Fruit fly (Drosophila melanogaster) whole organism, embryonic: Measurements from ENCODE around the gene mmd.

Experiments
- Adf1 ChIP-seq: fragments of 200-800 bp; sonication (Bioruptor generic); IDR thresholded peaks from 2 replicates; pipeline ENCODE4 v1.3.6; 2022; ENCODE audit warnings: missing biosample characterization, missing genetic modification characterization
- Asciz ChIP-seq: fragments of 200-800 bp; sonication (Bioruptor generic); optimal IDR thresholded peaks from 2 replicates; lab custom pipeline; 2017; ENCODE audit warnings: missing biosample characterization, mild to moderate bottlenecking, missing genetic modification characterization, missing genetic modification reagents
- B-H2 ChIP-seq: fragments of 200-800 bp; sonication (Bioruptor generic); optimal IDR thresholded peaks from 2 replicates; lab custom pipeline; 2018; ENCODE audit warnings: missing biosample characterization, mild to moderate bottlenecking, missing genetic modification characterization
- CG10979 ChIP-seq: fragments of 200-800 bp; sonication (Bioruptor generic); optimal IDR thresholded peaks from 2 replicates; lab custom pipeline; 2018; ENCODE audit warnings: missing biosample characterization, mild to moderate bottlenecking, missing genetic modification characterization, moderate library complexity
- CG11695 ChIP-seq: fragments of 200-800 bp; sonication (Bioruptor generic); IDR thresholded peaks from 3 replicates; pipeline ENCODE4 v1.3.6; 2022; ENCODE audit warnings: missing biosample characterization, missing genetic modification characterization
- CG13296 ChIP-seq: fragments of 200-800 bp; sonication (Bioruptor generic); optimal IDR thresholded peaks from 3 replicates; lab custom pipeline; 2018; ENCODE audit warnings: missing biosample characterization, mild to moderate bottlenecking, missing genetic modification characterization
- CG13624 ChIP-seq: fragments of 200-800 bp; sonication (Bioruptor generic); optimal IDR thresholded peaks from 2 replicates; lab custom pipeline; 2016; ENCODE audit warnings: missing biosample characterization, missing genetic modification characterization
- CG15011 ChIP-seq: fragments of 200-800 bp; sonication (Bioruptor generic); optimal IDR thresholded peaks from 3 replicates; lab custom pipeline; 2018; ENCODE audit warnings: missing biosample characterization, mild to moderate bottlenecking, missing genetic modification characterization
- CG16779 ChIP-seq: fragments of 200-800 bp; sonication (Bioruptor generic); IDR thresholded peaks from 2 replicates; pipeline ENCODE4 v1.3.6; 2022; ENCODE audit warnings: missing biosample characterization, missing genetic modification characterization
- CG16813 ChIP-seq: fragments of 200-800 bp; sonication (Bioruptor generic); IDR thresholded peaks from 3 replicates; pipeline ENCODE4 v1.3.6; 2022; ENCODE audit warnings: missing biosample characterization, missing genetic modification characterization; ENCODE audit not compliant: partially characterized antibody
- CG17912 ChIP-seq: fragments of 200-800 bp; sonication (Bioruptor generic); optimal IDR thresholded peaks from 2 replicates; lab custom pipeline; 2018; ENCODE audit warnings: missing biosample characterization, mild to moderate bottlenecking, missing genetic modification characterization
- CG18476 ChIP-seq: fragments of 200-800 bp; sonication (Bioruptor generic); optimal IDR thresholded peaks from 2 replicates; lab custom pipeline; 2016; ENCODE audit warnings: missing biosample characterization, mild to moderate bottlenecking, missing genetic modification characterization
- CG2875 ChIP-seq: fragments of 200-800 bp; sonication (Bioruptor generic); optimal IDR thresholded peaks from 2 replicates; lab custom pipeline; 2017; ENCODE audit warnings: missing biosample characterization, mild to moderate bottlenecking, missing genetic modification characterization, missing genetic modification reagents
- CG34224 ChIP-seq: fragments of 200-800 bp; sonication (Bioruptor generic); IDR thresholded peaks from 3 replicates; pipeline ENCODE4 v1.3.6; 2022; ENCODE audit warnings: missing biosample characterization, missing genetic modification characterization; ENCODE audit not compliant: partially characterized antibody
- CG42726 ChIP-seq: fragments of 200-800 bp; sonication (Bioruptor generic); IDR thresholded peaks from 2 replicates; pipeline ENCODE4 v1.3.6; 2022; ENCODE audit warnings: missing biosample characterization, missing genetic modification characterization; ENCODE audit not compliant: partially characterized antibody
- CG6175 ChIP-seq: fragments of 200-800 bp; sonication (Bioruptor generic); IDR thresholded peaks from 3 replicates; pipeline ENCODE4 v1.3.6; 2022; ENCODE audit warnings: missing biosample characterization, missing genetic modification characterization
- CG6854 ChIP-seq: fragments of 200-800 bp; sonication (Bioruptor generic); optimal IDR thresholded peaks from 3 replicates; lab custom pipeline; 2017; ENCODE audit warnings: missing biosample characterization, mild to moderate bottlenecking, missing genetic modification characterization
- CG7271 ChIP-seq: fragments of 200-800 bp; sonication (Bioruptor generic); optimal IDR thresholded peaks from 2 replicates; lab custom pipeline; 2018; ENCODE audit warnings: missing biosample characterization, mild to moderate bottlenecking, missing genetic modification characterization, moderate library complexity
- CG7357 ChIP-seq: fragments of 200-800 bp; sonication (Bioruptor generic); IDR thresholded peaks from 3 replicates; pipeline ENCODE4 v1.3.6; 2022; ENCODE audit warnings: missing biosample characterization, missing genetic modification characterization
- CG7786 ChIP-seq: fragments of 200-800 bp; sonication (Bioruptor generic); optimal IDR thresholded peaks from 2 replicates; lab custom pipeline; 2016; ENCODE audit warnings: missing biosample characterization, missing genetic modification characterization
- CG7963 ChIP-seq: fragments of 200-800 bp; sonication (Bioruptor generic); IDR thresholded peaks from 3 replicates; pipeline ENCODE4 v1.3.6; 2022; ENCODE audit warnings: missing biosample characterization, missing genetic modification characterization; ENCODE audit not compliant: partially characterized antibody
- CkIIα-i1 ChIP-seq: fragments of 200-800 bp; sonication (Bioruptor generic); IDR thresholded peaks from 2 replicates; pipeline ENCODE4 v1.3.6; 2022; ENCODE audit warnings: missing biosample characterization, missing genetic modification characterization
- Dfd ChIP-seq, 2 experiments: fragments of >200 bp; optimal IDR thresholded peaks; 2 replicates each; lab custom pipeline; 2017; ENCODE audit warnings: missing biosample characterization in 2 of 2, missing genetic modification characterization in 2 of 2
- HLH4C ChIP-seq: fragments of 200-800 bp; sonication (Bioruptor generic); IDR thresholded peaks from 3 replicates; pipeline ENCODE4 v1.3.6; 2022; ENCODE audit warnings: missing biosample characterization, missing genetic modification characterization; ENCODE audit not compliant: partially characterized antibody
- Hey ChIP-seq: fragments of 200-800 bp; sonication (Bioruptor generic); optimal IDR thresholded peaks from 3 replicates; lab custom pipeline; 2018; ENCODE audit warnings: missing biosample characterization, mild to moderate bottlenecking, missing genetic modification characterization
- MBD-R2 ChIP-seq: fragments of 200-800 bp; sonication (Bioruptor generic); IDR thresholded peaks from 2 replicates; pipeline ENCODE4 v1.3.6; 2022; ENCODE audit warnings: missing biosample characterization, missing genetic modification characterization
- Max ChIP-seq: fragments of 200-800 bp; sonication (Bioruptor generic); optimal IDR thresholded peaks from 2 replicates; lab custom pipeline; 2016; ENCODE audit warnings: missing biosample characterization, mild to moderate bottlenecking, missing genetic modification characterization
- Oaz ChIP-seq: fragments of 200-800 bp; sonication (Bioruptor generic); IDR thresholded peaks from 2 replicates; pipeline ENCODE4 v1.3.6; 2022; ENCODE audit warnings: missing biosample characterization, missing genetic modification characterization
- Rfx ChIP-seq: fragments of 200-800 bp; sonication (Bioruptor generic); IDR thresholded peaks from 2 replicates; pipeline ENCODE4 v1.3.6; 2022; ENCODE audit warnings: missing biosample characterization, missing genetic modification characterization
- Sox100B ChIP-seq: fragments of 200-800 bp; sonication (Bioruptor generic); optimal IDR thresholded peaks from 3 replicates; lab custom pipeline; 2018; ENCODE audit warnings: missing biosample characterization, mild to moderate bottlenecking, missing genetic modification characterization
- YL-1 ChIP-seq: fragments of 200-800 bp; sonication (Bioruptor generic); optimal IDR thresholded peaks from 3 replicates; lab custom pipeline; 2017; ENCODE audit warnings: missing biosample characterization, mild to moderate bottlenecking, missing genetic modification characterization
- ac ChIP-seq: fragments of 200-800 bp; sonication (Bioruptor generic); optimal IDR thresholded peaks from 3 replicates; lab custom pipeline; 2017; ENCODE audit warnings: missing biosample characterization, mild to moderate bottlenecking, missing genetic modification characterization
- ap ChIP-seq: fragments of 200-800 bp; sonication (Bioruptor generic); IDR thresholded peaks from 2 replicates; pipeline ENCODE4 v1.3.6; 2022; ENCODE audit warnings: missing biosample characterization, missing genetic modification characterization
- bbx ChIP-seq: fragments of 200-800 bp; sonication (Bioruptor generic); IDR thresholded peaks from 2 replicates; pipeline ENCODE4 v1.3.6; 2022; ENCODE audit warnings: missing biosample characterization, missing genetic modification characterization; ENCODE audit not compliant: partially characterized antibody
- chm ChIP-seq: fragments of 200-800 bp; sonication (Bioruptor generic); IDR thresholded peaks from 2 replicates; pipeline ENCODE4 v1.3.6; 2022; ENCODE audit warnings: missing biosample characterization, missing genetic modification characterization
- corto ChIP-seq: fragments of 200-800 bp; sonication (Bioruptor generic); optimal IDR thresholded peaks from 2 replicates; lab custom pipeline; 2016; ENCODE audit warnings: missing biosample characterization, mild to moderate bottlenecking, missing genetic modification characterization, moderate library complexity
- crp ChIP-seq, 2 experiments: fragments of 200-800 bp; sonication (Bioruptor generic); optimal IDR thresholded peaks; 2 replicates in 1 of 2; 3 replicates in 1 of 2; lab custom pipeline; 2017; ENCODE audit warnings: missing biosample characterization in 2 of 2, missing genetic modification characterization in 2 of 2, mild to moderate bottlenecking in 1 of 2, moderate library complexity in 1 of 2
- en ChIP-seq: fragments of 200-800 bp; sonication (Bioruptor generic); optimal IDR thresholded peaks from 2 replicates; lab custom pipeline; 2016; ENCODE audit warnings: missing biosample characterization, missing genetic modification characterization
- fru ChIP-seq: fragments of >200 bp; optimal IDR thresholded peaks from 2 replicates; lab custom pipeline; 2017
- her ChIP-seq: fragments of 200-800 bp; sonication (Bioruptor generic); optimal IDR thresholded peaks from 2 replicates; lab custom pipeline; 2016; ENCODE audit warnings: missing biosample characterization, missing genetic modification characterization
- hkb ChIP-seq, 2 experiments: fragments of 200-800 bp in 1 of 2; fragments of >200 bp in 1 of 2; sonication (Bioruptor generic) in 1 of 2; IDR thresholded peaks in 1 of 2; optimal IDR thresholded peaks in 1 of 2; 2 replicates each; pipeline versions ENCODE4 v1.3.6 to Lab custom; 2017 to 2022; ENCODE audit warnings: missing biosample characterization in 1 of 2, missing genetic modification characterization in 1 of 2
- kay ChIP-seq: fragments of 200-800 bp; sonication (Bioruptor generic); optimal IDR thresholded peaks from 2 replicates; lab custom pipeline; 2016; ENCODE audit warnings: missing biosample characterization, missing genetic modification characterization
- kni ChIP-seq: fragments of 200-800 bp; sonication (Bioruptor generic); optimal IDR thresholded peaks from 3 replicates; lab custom pipeline; 2017; ENCODE audit warnings: mild to moderate bottlenecking, missing biosample characterization, missing genetic modification reagents, missing genetic modification characterization
- psq ChIP-seq: fragments of 200-800 bp; sonication (Bioruptor generic); optimal IDR thresholded peaks from 2 replicates; lab custom pipeline; 2017; ENCODE audit warnings: missing biosample characterization, missing genetic modification characterization
- row ChIP-seq: fragments of 200-800 bp; sonication (Bioruptor generic); IDR thresholded peaks from 3 replicates; pipeline ENCODE4 v1.3.6; 2022; ENCODE audit warnings: missing biosample characterization, missing genetic modification characterization
- stwl ChIP-seq: fragments of 200-800 bp; sonication (Bioruptor generic); optimal IDR thresholded peaks from 3 replicates; lab custom pipeline; 2018; ENCODE audit warnings: missing biosample characterization, mild to moderate bottlenecking, missing genetic modification characterization, moderate library complexity
- tgo ChIP-seq: fragments of 200-800 bp; sonication (Bioruptor generic); IDR thresholded peaks from 3 replicates; pipeline ENCODE4 v1.3.6; 2022; ENCODE audit warnings: missing biosample characterization, missing genetic modification characterization
- tup ChIP-seq: fragments of 200-800 bp; sonication (Bioruptor generic); optimal IDR thresholded peaks from 2 replicates; lab custom pipeline; 2016; ENCODE audit warnings: missing biosample characterization, mild to moderate bottlenecking, missing genetic modification characterization, moderate library complexity
- zen2 ChIP-seq: fragments of 200-800 bp; sonication (Bioruptor generic); IDR thresholded peaks from 3 replicates; pipeline ENCODE4 v1.3.6; 2022; ENCODE audit warnings: missing biosample characterization, missing genetic modification characterization; ENCODE audit not compliant: partially characterized antibody

mmd gene

dm6 chrX:15933504-15934225 is 39.3 kb downstream of the mmd start, which contains the start of gene Ranbp16 (continued):
- TF ChIP-seq CG34224 (GFP tag; lab: Robert Waterston, UW) (no peak), CG17912 (GFP tag; lab: Kevin White, UChicago) (no peak), CG11695 (GFP tag; lab: Robert Waterston, UW) (no peak), CG13296 (GFP tag; lab: Kevin White, UChicago) (no peak), Asciz (no peak), Dfd (GFP tag; optimal IDR thresholded peaks at IDR 0.05; lab: Kevin White, UChicago) (no peak), corto (GFP tag; lab: Kevin White, UChicago) (no peak), CG10979 (no peak), chm (no peak), YL-1 (GFP tag; lab: Kevin White, UChicago) (no peak), CG18476 (GFP tag; lab: Kevin White, UChicago) (no peak), B-H2 (GFP tag; lab: Kevin White, UChicago) (no peak), CG15011 (GFP tag; lab: Kevin White, UChicago) (no peak), bbx (peak; percentile 8; the same call in 1 of the 2 replicates), Max (no peak), ap (GFP tag; lab: Robert Waterston, UW) (no peak), CG6175 (GFP tag; lab: Robert Waterston, UW) (no peak), CG6854 (GFP tag; lab: Kevin White, UChicago) (no peak), ac (no peak), MBD-R2 (GFP tag; lab: Robert Waterston, UW) (peak; percentile 62), crp (GFP tag; optimal IDR thresholded peaks at IDR 0.05; lab: Kevin White, UChicago) (no peak), CG7357 (peak; percentile 76), Hey (tag; lab: Kevin White, UChicago) (no peak), en (GFP tag; lab: Kevin White, UChicago) (no peak), fru (lab: Kevin White, UChicago) (no peak), Rfx (GFP tag; lab: Robert Waterston, UW) (no peak), Sox100B (GFP tag; lab: Kevin White, UChicago) (no peak), row (peak; percentile 54), CG42726 (no peak), kay (no peak), hkb (optimal IDR thresholded peaks at IDR 0.05; lab: Kevin White, UChicago) (no peak), hkb (GFP tag; IDR thresholded peaks at IDR 0.05; lab: Robert Waterston, UW) (no peak), CkIIα-i1 (no peak), Oaz (GFP tag; lab: Robert Waterston, UW) (no peak), CG2875 (GFP tag; lab: Kevin White, UChicago) (no peak), her (GFP tag; lab: Kevin White, UChicago) (peak; percentile 2), stwl (tag; lab: Kevin White, UChicago) (peak; percentile 13), zen2 (no peak), kni (GFP tag; lab: Kevin White, UChicago) (no peak), HLH4C (peak; percentile 69), CG7271 (tag; lab: Kevin White, UChicago) (no peak), CG7963 (GFP tag; lab: Robert Waterston, UW) (peak; percentile 58; the same call in 2 of the 3 replicates), psq (no peak), CG16779 (no peak), CG13624 (GFP tag; lab: Kevin White, UChicago) (no peak), tgo (GFP tag; lab: Robert Waterston, UW) (no peak), Adf1 (no peak), tup (no peak), CG7786 (GFP tag; lab: Kevin White, UChicago) (no peak), CG16813 (GFP tag; lab: Robert Waterston, UW) (peak; percentile 68)
